Fruit fly (Drosophila melanogaster): ENCODE data around the gene CG14285.

CG14285 gene

DNA sequence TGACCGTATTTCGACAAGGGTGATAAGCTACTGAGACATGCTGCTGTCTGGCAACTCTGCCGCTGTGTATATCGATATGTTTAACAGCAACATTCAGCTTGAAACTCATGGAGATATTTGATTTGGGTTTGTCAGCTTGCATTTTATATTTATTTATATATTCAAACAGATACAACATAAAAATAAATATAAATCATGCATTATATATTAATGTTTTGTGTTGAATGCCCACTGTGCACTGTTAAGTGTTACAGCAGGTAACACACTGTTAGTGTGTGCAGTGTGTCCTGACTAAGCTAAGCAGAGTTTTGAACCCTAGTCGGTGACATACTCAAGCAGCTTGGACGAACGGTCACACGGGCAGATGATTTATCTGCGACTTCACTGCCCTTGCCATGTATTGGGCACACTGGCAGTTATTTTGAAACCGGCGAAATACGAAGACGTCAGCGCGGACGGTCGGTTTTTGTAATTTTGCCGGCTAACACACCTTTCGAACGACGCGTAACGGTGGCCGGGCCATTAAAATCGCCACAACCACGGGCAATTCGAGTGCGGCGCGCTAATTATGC is 41.2 kb upstream of the CG14285 start, which contains the start of the genes snRNP-U1-C and gukh (continued):
- peak; percentile 83 for TF ChIP-seq sob (GFP tag; IDR thresholded peaks at IDR 0.05)
- TF ChIP-seq mirr (GFP tag; optimal IDR thresholded peaks at IDR 0.05): peak; percentile 35
- no peak for TF ChIP-seq Kr (GFP tag; optimal IDR thresholded peaks at IDR 0.05)
- TF ChIP-seq Ets97D (GFP tag; optimal IDR thresholded peaks at IDR 0.05): peak; percentile 80
- TF ChIP-seq lov (optimal IDR thresholded peaks at IDR 0.05): no peak
- TF ChIP-seq lov (GFP tag; IDR thresholded peaks at IDR 0.05): 0 out of 3 replicates have a peak, but pooled peaks have one; percentile 32
- peak; percentile 84 for TF ChIP-seq Hmr (GFP tag; optimal IDR thresholded peaks at IDR 0.05)
- peak; percentile 52 for TF ChIP-seq Sox100B (GFP tag; optimal IDR thresholded peaks at IDR 0.05)
- peak; percentile 74 for TF ChIP-seq CG18619 (GFP tag; optimal IDR thresholded peaks at IDR 0.05)
- peak; percentile 70 for TF ChIP-seq gsb-n (tag; optimal IDR thresholded peaks at IDR 0.05)
- peak; percentile 77 for TF ChIP-seq Blimp-1 (GFP tag; optimal IDR thresholded peaks at IDR 0.05)
- TF ChIP-seq CG11085 (GFP tag; IDR thresholded peaks at IDR 0.05): peak; percentile 84
- TF ChIP-seq dmrt99B (tag; optimal IDR thresholded peaks at IDR 0.05): peak; percentile 75
- no peak for TF ChIP-seq Dip2 (GFP tag; IDR thresholded peaks at IDR 0.05)
- peak; percentile 66 for TF ChIP-seq twi (tag; optimal IDR thresholded peaks at IDR 0.05)
- peak; percentile 38 for TF ChIP-seq NC2β (GFP tag; optimal IDR thresholded peaks at IDR 0.05)
- peak; percentile 20 for TF ChIP-seq Antp (GFP tag; optimal IDR thresholded peaks at IDR 0.05)
- peak; percentile 82 for TF ChIP-seq CG7839 (tag; optimal IDR thresholded peaks at IDR 0.05)
- TF ChIP-seq gce (GFP tag; IDR thresholded peaks at IDR 0.05): peak; percentile 29; the same call in 1 of the 3 replicates
- peak; percentile 32; the same call in 1 of the 2 replicates for TF ChIP-seq danr (GFP tag; IDR thresholded peaks at IDR 0.05)
- peak; percentile 84 for TF ChIP-seq CG13894 (tag; optimal IDR thresholded peaks at IDR 0.05)
- TF ChIP-seq tap (tag; optimal IDR thresholded peaks at IDR 0.05): peak; percentile 80
- TF ChIP-seq gem (tag; optimal IDR thresholded peaks at IDR 0.05): peak; percentile 92
- TF ChIP-seq CG8924 (tag; optimal IDR thresholded peaks at IDR 0.05): peak; percentile 90
- TF ChIP-seq CG17186 (GFP tag; optimal IDR thresholded peaks at IDR 0.05): peak; percentile 9
- TF ChIP-seq tna (GFP tag; IDR thresholded peaks at IDR 0.05; ENCODE audit: partially characterized antibody): no peak
- TF ChIP-seq CG17359 (tag; optimal IDR thresholded peaks at IDR 0.05): peak; percentile 80
- peak; percentile 59 for TF ChIP-seq Ssrp (tag; optimal IDR thresholded peaks at IDR 0.05)
- no peak for TF ChIP-seq pb (GFP tag; optimal IDR thresholded peaks at IDR 0.05)
- TF ChIP-seq Max (GFP tag; optimal IDR thresholded peaks at IDR 0.05): peak; percentile 66
- no peak for TF ChIP-seq Dad (GFP tag; optimal IDR thresholded peaks at IDR 0.05)
- TF ChIP-seq Sox102F (GFP tag; optimal IDR thresholded peaks at IDR 0.05): peak; percentile 84
- peak; percentile 73 for TF ChIP-seq tup (GFP tag; optimal IDR thresholded peaks at IDR 0.05)
- TF ChIP-seq Tbp (GFP tag; optimal IDR thresholded peaks at IDR 0.05): no peak
- TF ChIP-seq CG8281 (tag; optimal IDR thresholded peaks at IDR 0.05): peak; percentile 10
- peak; percentile 79 for TF ChIP-seq phol (tag; optimal IDR thresholded peaks at IDR 0.05)
- peak; percentile 40 for TF ChIP-seq peb (GFP tag; IDR thresholded peaks at IDR 0.05)
- TF ChIP-seq Mes4 (GFP tag; optimal IDR thresholded peaks at IDR 0.05): no peak
- TF ChIP-seq Mrtf (GFP tag; IDR thresholded peaks at IDR 0.05): peak; percentile 81
- TF ChIP-seq CG34224 (GFP tag; IDR thresholded peaks at IDR 0.05; ENCODE audit: partially characterized antibody): peak; percentile 53
- peak; percentile 98 for TF ChIP-seq CG4707 (GFP tag; optimal IDR thresholded peaks at IDR 0.05)
- no peak for TF ChIP-seq h (optimal IDR thresholded peaks at IDR 0.05)
- peak; percentile 28 for TF ChIP-seq CG17912 (GFP tag; optimal IDR thresholded peaks at IDR 0.05)
- no peak for TF ChIP-seq pan (optimal IDR thresholded peaks at IDR 0.05)
- peak in 1 of 2 experiments; percentile 86 for TF ChIP-seq pan (GFP tag; optimal IDR thresholded peaks at IDR 0.05 in 1 of 2, IDR thresholded peaks at IDR 0.05 in 1 of 2)
- no peak for TF ChIP-seq CG1832 (GFP tag; optimal IDR thresholded peaks at IDR 0.05)
- peak; percentile 57; the same call in 2 of the 3 replicates for TF ChIP-seq Opbp (GFP tag; IDR thresholded peaks at IDR 0.05; ENCODE audit: partially characterized antibody)
- TF ChIP-seq ase (GFP tag; IDR thresholded peaks at IDR 0.05): peak; percentile 81
- TF ChIP-seq CG13424 (tag; optimal IDR thresholded peaks at IDR 0.05): peak; percentile 88
- TF ChIP-seq Fer1 (GFP tag; optimal IDR thresholded peaks at IDR 0.05): peak; percentile 80

Measured in whole organism, embryonic.